Worm (Caenorhabditis elegans): ENCODE results near the gene jmjd-1.1.

Gene jmjd-1.1

ce11 chrII:11823566-11824308 is 17.4 kb downstream of the jmjd-1.1 start, which contains the start of gene Y6D1A.1 (continued):
- TF ChIP-seq hrde-1 (tag; optimal IDR thresholded peaks at IDR 0.05; ENCODE audit: borderline replicate concordance) (no peak), mes-4 (tag; optimal IDR thresholded peaks at IDR 0.05) (no peak), ama-1 (optimal IDR thresholded peaks at IDR 0.05) (no peak), ama-1 (GFP tag; optimal IDR thresholded peaks at IDR 0.05) (no peak), atf-7 (tag; optimal IDR thresholded peaks at IDR 0.05) (no peak), egl-44 (GFP tag; IDR thresholded peaks at IDR 0.05) (no peak), Y56A3A.18 (GFP tag; IDR thresholded peaks at IDR 0.05) (no peak), F57A8.1 (GFP tag; optimal IDR thresholded peaks at IDR 0.05) (no peak), hlh-12 (tag; optimal IDR thresholded peaks at IDR 0.05) (no peak), nhr-90 (tag; optimal IDR thresholded peaks at IDR 0.05) (no peak), F49E8.2 (tag; optimal IDR thresholded peaks at IDR 0.05; ENCODE audit: insufficient read depth) (no peak), F10E7.11 (tag; optimal IDR thresholded peaks at IDR 0.05) (no peak), dox-1 (GFP tag; IDR thresholded peaks at IDR 0.05) (peak; percentile 17; the same call in 1 of the 2 replicates), K12H6.12 (tag; optimal IDR thresholded peaks at IDR 0.05) (no peak), Y53G8AR.9 (GFP tag; conservative IDR thresholded peaks at IDR 0.05) (no peak), F57C9.4 (tag; optimal IDR thresholded peaks at IDR 0.05) (no peak), hsf-1 (GFP tag; IDR thresholded peaks at IDR 0.05) (0 out of 2 replicates have a peak, but pooled peaks have one; percentile 62), sdz-38 (tag; optimal IDR thresholded peaks at IDR 0.05) (no peak), ZK185.1 (tag; optimal IDR thresholded peaks at IDR 0.05; ENCODE audit: poor library complexity, severe bottlenecking) (no peak), tbx-9 (tag; optimal IDR thresholded peaks at IDR 0.05; ENCODE audit: borderline replicate concordance) (no peak), nfya-1 (tag; optimal IDR thresholded peaks at IDR 0.05; ENCODE audit: borderline replicate concordance, insufficient read depth) (no peak), chd-7 (tag; optimal IDR thresholded peaks at IDR 0.05) (no peak), D2030.7 (GFP tag; IDR thresholded peaks at IDR 0.05) (peak; percentile 50; the same call in 1 of the 2 replicates), ceh-27 (GFP tag; optimal IDR thresholded peaks at IDR 0.05) (no peak), sea-2 (GFP tag; IDR thresholded peaks at IDR 0.05) (no peak), C17E4.6 (GFP tag; IDR thresholded peaks at IDR 0.05) (no peak), hmg-1.2 (GFP tag; IDR thresholded peaks at IDR 0.05) (peak; percentile 28; the same call in 1 of the 2 replicates), Y53F4B.3 (GFP tag; IDR thresholded peaks at IDR 0.05) (no peak), madf-3 (GFP tag; IDR thresholded peaks at IDR 0.05) (peak; percentile 59; the same call in 1 of the 2 replicates), Y79H2A.3 (GFP tag; conservative IDR thresholded peaks at IDR 0.05) (no peak), ceh-91 (GFP tag; IDR thresholded peaks at IDR 0.05) (peak; percentile 68), ztf-3 (GFP tag; optimal IDR thresholded peaks at IDR 0.05) (no peak), snpc-1.3 (tag; optimal IDR thresholded peaks at IDR 0.05; ENCODE audit: insufficient read depth) (no peak), ztf-25 (GFP tag; IDR thresholded peaks at IDR 0.05) (no peak), lin-54 (GFP tag; optimal IDR thresholded peaks at IDR 0.05) (no peak), tbp1 (GFP tag; optimal IDR thresholded peaks at IDR 0.05) (no peak), F52B5.7 (tag; optimal IDR thresholded peaks at IDR 0.05) (no peak), madf-6 (GFP tag; IDR thresholded peaks at IDR 0.05) (peak; percentile 95), egl-18 (GFP tag; IDR thresholded peaks at IDR 0.05) (no peak), ccch-3 (GFP tag; optimal IDR thresholded peaks at IDR 0.05) (no peak), repo-1 (tag; optimal IDR thresholded peaks at IDR 0.05) (no peak), snpc-4 (GFP tag; optimal IDR thresholded peaks at IDR 0.05) (no peak), snpc-4 (tag; optimal IDR thresholded peaks at IDR 0.05) (no peak), madf-8 (GFP tag; conservative IDR thresholded peaks at IDR 0.05) (peak; percentile 80), mxl-1 (tag; optimal IDR thresholded peaks at IDR 0.05) (no peak), nhr-27 (tag; optimal IDR thresholded peaks at IDR 0.05) (no peak), T07F8.4 (tag; optimal IDR thresholded peaks at IDR 0.05) (no peak), ceh-40 (GFP tag; IDR thresholded peaks at IDR 0.05) (no peak)
